Worm (Caenorhabditis elegans) whole organism, late embryonic: ENCODE results near the gene fbxc-20.

Experiments
- ama-1 ChIP-seq: fragments of 150-350 bp; optimal IDR thresholded peaks from 2 replicates; lab custom pipeline; 2014
- ceh-48 ChIP-seq: sonication (generic microtip); optimal IDR thresholded peaks from 2 replicates; lab custom pipeline; 2016; ENCODE audit warnings: missing genetic modification characterization, inconsistent platforms, missing compliant biosample characterization
- eyg-1 ChIP-seq: sonication (generic microtip); optimal IDR thresholded peaks from 2 replicates; lab custom pipeline; 2016; ENCODE audit warnings: missing genotype, missing genetic modification characterization, missing compliant biosample characterization
- fkh-10 ChIP-seq: fragments of 150-350 bp; optimal IDR thresholded peaks from 2 replicates; lab custom pipeline; 2014; ENCODE audit warnings: missing biosample characterization, missing genetic modification reagents, missing genetic modification characterization
- hlh-30 ChIP-seq: sonication (generic microtip); optimal IDR thresholded peaks from 2 replicates; lab custom pipeline; 2017; ENCODE audit warnings: antibody characterized with exemption, missing genetic modification characterization, missing compliant biosample characterization; ENCODE audit not compliant: insufficient read depth
- madf-2 ChIP-seq: sonication (generic microtip); optimal IDR thresholded peaks from 2 replicates; lab custom pipeline; 2017; ENCODE audit warnings: missing genetic modification characterization, missing compliant biosample characterization
- nhr-11 ChIP-seq: fragments of 150-350 bp; optimal IDR thresholded peaks from 2 replicates; lab custom pipeline; 2014; ENCODE audit warnings: missing biosample characterization, missing genetic modification characterization
- npax-4 ChIP-seq: sonication (generic microtip); optimal IDR thresholded peaks from 2 replicates; lab custom pipeline; 2016; ENCODE audit warnings: missing genetic modification characterization, missing compliant biosample characterization
- pros-1 ChIP-seq: fragments of 150-350 bp; optimal IDR thresholded peaks from 2 replicates; lab custom pipeline; 2014; ENCODE audit warnings: missing biosample characterization, missing genetic modification reagents, missing genetic modification characterization
- unc-42 ChIP-seq: sonication (generic microtip); optimal IDR thresholded peaks from 2 replicates; lab custom pipeline; 2016; ENCODE audit warnings: missing genotype, missing genetic modification characterization, missing compliant biosample characterization
- unc-86 ChIP-seq: sonication (generic microtip); optimal IDR thresholded peaks from 2 replicates; lab custom pipeline; 2016; ENCODE audit warnings: missing genetic modification characterization, missing compliant biosample characterization

DNA sequence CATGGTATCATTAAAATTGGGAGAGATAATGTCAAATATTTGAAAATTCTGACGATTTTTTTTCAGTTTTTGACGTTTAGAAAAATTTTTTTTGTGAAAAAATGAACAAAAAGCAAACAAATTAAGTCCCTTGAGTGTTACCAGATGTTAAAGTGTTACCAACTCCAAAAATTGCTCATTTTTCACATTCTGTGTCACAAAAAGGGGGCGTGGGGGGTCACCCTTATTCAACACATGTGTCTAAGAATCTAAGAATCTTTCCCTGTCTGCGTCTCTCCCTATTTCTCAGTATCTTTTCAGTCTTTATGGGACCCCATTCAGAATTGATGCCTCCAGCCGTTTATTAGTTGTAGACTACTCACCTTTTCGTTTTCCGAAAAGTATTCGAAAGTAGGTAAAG lies 20.0 kb downstream of the fbxc-20 start:
- TF ChIP-seq ama-1 (no peak), pros-1 (tag; lab: Kevin White, UChicago) (no peak), unc-42 (tag; lab: Kevin White, UChicago) (no peak), fkh-10 (GFP tag; lab: Kevin White, UChicago) (no peak), nhr-11 (tag; lab: Kevin White, UChicago) (no peak), madf-2 (tag; lab: Kevin White, UChicago) (no peak), ceh-48 (tag; lab: Kevin White, UChicago) (no peak), npax-4 (tag; lab: Kevin White, UChicago) (no peak), unc-86 (tag; lab: Kevin White, UChicago) (no peak), hlh-30 (no peak), eyg-1 (no peak)
